Fruit fly (Drosophila melanogaster): ENCODE measurements around the gene ND-SGDH.

The ND-SGDH gene

dm6 chr3L:12136630-12137029, 1.8 kb downstream of the ND-SGDH start, which contains the start of the genes CG5645 and Atg12:
CG5645 (minus strand) TSS chr3L:12136706.
Atg12 (plus strand) TSS chr3L:12136967.
- TF ChIP-seq CG8478 (optimal IDR thresholded peaks at IDR 0.05) = no peak
- TF ChIP-seq CTCF (optimal IDR thresholded peaks at IDR 0.05) = no peak

dm6 chr3L:12131918-12132317, 6.5 kb downstream of the ND-SGDH start, which contains the start of gene DEF8:
DEF8 (plus strand) TSS chr3L:12132146.
- TF ChIP-seq CG8478 (optimal IDR thresholded peaks at IDR 0.05) = no peak
- peak in 1 of 2 experiments; percentile 7 for TF ChIP-seq CTCF (optimal IDR thresholded peaks at IDR 0.05)

dm6 chr3L:12129111-12129510, 9.3 kb downstream of the ND-SGDH start, which contains the start of gene Lsp2:
Lsp2 (plus strand) TSS chr3L:12129393.
- TF ChIP-seq CG8478 (optimal IDR thresholded peaks at IDR 0.05) (no peak), CTCF (optimal IDR thresholded peaks at IDR 0.05) (no peak)

dm6 chr3L:12127294-12128029, 10.9 kb downstream of the ND-SGDH start, which contains the start of the genes Ir68b and CG34241:
Ir68b (minus strand) TSS chr3L:12127394.
CG34241 (plus strand) TSS chr3L:12127979.
- no peak for TF ChIP-seq CG8478 (optimal IDR thresholded peaks at IDR 0.05)
- no peak for TF ChIP-seq CTCF (optimal IDR thresholded peaks at IDR 0.05)

- TF ChIP-seq CTCF (optimal IDR thresholded peaks at IDR 0.05) (peak in 1 of 2 experiments; percentile 48), CG8478 (optimal IDR thresholded peaks at IDR 0.05) (no peak)
These were observed 13.4 kb downstream of the ND-SGDH start, which contains the start of gene yps for dm6 chr3L:12124975-12125374. yps (minus strand) TSS chr3L:12125150.

- TF ChIP-seq CTCF (optimal IDR thresholded peaks at IDR 0.05) (no peak), CG8478 (optimal IDR thresholded peaks at IDR 0.05) (no peak)
These were observed 14.2 kb downstream of the ND-SGDH start for dm6 chr3L:12124138-12124583.

- TF ChIP-seq CTCF (optimal IDR thresholded peaks at IDR 0.05) (no peak), CG8478 (optimal IDR thresholded peaks at IDR 0.05) (no peak)
These were observed 15.5 kb downstream of the ND-SGDH start for dm6 chr3L:12122891-12123290.

- TF ChIP-seq CG8478 (optimal IDR thresholded peaks at IDR 0.05) (no peak), CTCF (optimal IDR thresholded peaks at IDR 0.05) (no peak)
These were observed 18.4 kb downstream of the ND-SGDH start, which contains the start of gene CG11560 for dm6 chr3L:12119875-12120485. CG11560 (plus strand) TSS chr3L:12120019.

dm6 chr3L:12118631-12119030, 19.8 kb downstream of the ND-SGDH start:
- TF ChIP-seq CTCF (optimal IDR thresholded peaks at IDR 0.05) (no peak), CG8478 (optimal IDR thresholded peaks at IDR 0.05) (no peak)

- TF ChIP-seq CTCF (optimal IDR thresholded peaks at IDR 0.05) (no peak), CG8478 (optimal IDR thresholded peaks at IDR 0.05) (no peak)
These were observed 20.2 kb downstream of the ND-SGDH start, which contains the start of gene ssp for dm6 chr3L:12118156-12118555. ssp (plus strand) TSS chr3L:12118257.

- TF ChIP-seq CG8478 (optimal IDR thresholded peaks at IDR 0.05) (no peak), CTCF (optimal IDR thresholded peaks at IDR 0.05) (no peak)
These were observed 22.2 kb downstream of the ND-SGDH start, which contains the start of gene vers for dm6 chr3L:12115966-12116735. vers (plus strand) TSS chr3L:12116101.

dm6 chr3L:12115103-12115502, 23.3 kb downstream of the ND-SGDH start:
- no peak for TF ChIP-seq CG8478 (optimal IDR thresholded peaks at IDR 0.05)
- no peak for TF ChIP-seq CTCF (optimal IDR thresholded peaks at IDR 0.05)

dm6 chr3L:12114188-12114587, 24.2 kb downstream of the ND-SGDH start:
- TF ChIP-seq CG8478 (optimal IDR thresholded peaks at IDR 0.05) (no peak), CTCF (optimal IDR thresholded peaks at IDR 0.05) (no peak)

dm6 chr3L:12113589-12113988, 24.8 kb downstream of the ND-SGDH start:
- no peak for TF ChIP-seq CTCF (optimal IDR thresholded peaks at IDR 0.05)
- TF ChIP-seq CG8478 (optimal IDR thresholded peaks at IDR 0.05) = no peak

- TF ChIP-seq CTCF (optimal IDR thresholded peaks at IDR 0.05) (no peak), CG8478 (optimal IDR thresholded peaks at IDR 0.05) (no peak)
These were observed 25.4 kb downstream of the ND-SGDH start for dm6 chr3L:12112967-12113366.
